Worm (Caenorhabditis elegans) whole organism, L4 larva: ENCODE measurements around the gene F40F8.4.

Experiments
- D1046.2 ChIP-seq: fragments of 200-800 bp; sonication (Bioruptor generic); IDR thresholded peaks from 2 replicates; pipeline ENCODE4 v1.3.6; 2022; ENCODE audit warnings: missing genetic modification characterization, missing compliant biosample characterization
- F37D6.2 ChIP-seq: sonication (generic microtip); optimal IDR thresholded peaks from 2 replicates; lab custom pipeline; 2016; ENCODE audit warnings: mild to moderate bottlenecking, missing genetic modification characterization, missing compliant biosample characterization
- F44E2.7 ChIP-seq: fragments of 200-800 bp; sonication (Bioruptor generic); IDR thresholded peaks from 2 replicates; pipeline ENCODE4 v2.1.2; 2022; ENCODE audit warnings: missing genetic modification characterization, missing compliant biosample characterization
- Y105C5A.15 ChIP-seq: fragments of 200-800 bp; sonication (Bioruptor generic); IDR thresholded peaks from 2 replicates; pipeline ENCODE4 v1.3.6; 2022; ENCODE audit warnings: missing genetic modification characterization, missing compliant biosample characterization
- Y5F2A.4 ChIP-seq: fragments of 200-800 bp; sonication (Bioruptor generic); optimal IDR thresholded peaks from 2 replicates; lab custom pipeline; 2018; ENCODE audit warnings: mild to moderate bottlenecking, missing genetic modification characterization, missing compliant biosample characterization
- aha-1 ChIP-seq: fragments of 150-350 bp; peaks from one replicate; lab custom pipeline; 2014; ENCODE audit warnings: missing biosample characterization, missing genetic modification characterization
- aly-2 ChIP-seq: sonication (generic microtip); optimal IDR thresholded peaks from 2 replicates; lab custom pipeline; 2018; ENCODE audit warnings: missing biosample characterization, missing genetic modification characterization
- ama-1 ChIP-seq: fragments of 150-350 bp; optimal IDR thresholded peaks from 2 replicates; lab custom pipeline; 2014; ENCODE audit warnings: inconsistent platforms, mixed read lengths
- ceh-20 ChIP-seq: fragments of 200-800 bp; sonication (Bioruptor generic); IDR thresholded peaks from 2 replicates; pipeline ENCODE4 v1.3.6; 2022; ENCODE audit warnings: missing genetic modification reagents, missing genetic modification characterization, missing compliant biosample characterization
- ceh-32 ChIP-seq: sonication (generic microtip); optimal IDR thresholded peaks from 2 replicates; lab custom pipeline; 2016; ENCODE audit warnings: mild to moderate bottlenecking, missing genetic modification characterization, missing compliant biosample characterization; ENCODE audit not compliant: poor library complexity
- ceh-44 ChIP-seq: fragments of 200-800 bp; sonication (Bioruptor generic); IDR thresholded peaks from 2 replicates; pipeline ENCODE4 v1.3.6; 2022; ENCODE audit warnings: missing genetic modification reagents, missing genetic modification characterization, missing compliant biosample characterization
- ceh-82 ChIP-seq: sonication (generic microtip); optimal IDR thresholded peaks from 2 replicates; lab custom pipeline; 2017; ENCODE audit warnings: missing biosample characterization, missing genetic modification characterization
- ces-1 ChIP-seq: fragments of 150-350 bp; sonication (generic microtip); optimal IDR thresholded peaks from 4 replicates; lab custom pipeline; 2014; ENCODE audit warnings: missing biosample characterization, missing genetic modification reagents, missing genetic modification characterization
- daf-12 ChIP-seq: fragments of 150-350 bp; optimal IDR thresholded peaks from 2 replicates; lab custom pipeline; 2014; ENCODE audit warnings: missing biosample characterization, missing genetic modification reagents, missing genetic modification characterization
- daf-16 ChIP-seq, 3 experiments: sonication (generic microtip); optimal IDR thresholded peaks; 2 replicates each; lab custom pipeline; 2016 to 2017; ENCODE audit warnings: missing genetic modification characterization in 3 of 3, missing genetic modification reagents in 3 of 3, mild to moderate bottlenecking in 2 of 3, missing compliant biosample characterization in 2 of 3, missing biosample characterization in 1 of 3, moderate library complexity in 1 of 3
- dve-1 ChIP-seq: sonication (generic microtip); optimal IDR thresholded peaks from 2 replicates; lab custom pipeline; 2017; ENCODE audit warnings: antibody characterized with exemption, mild to moderate bottlenecking, missing genetic modification characterization, missing compliant biosample characterization; ENCODE audit not compliant: insufficient read depth
- egl-43 ChIP-seq: fragments of 200-800 bp; sonication (Bioruptor generic); IDR thresholded peaks from 2 replicates; pipeline ENCODE4 v1.3.6; 2022; ENCODE audit warnings: missing genetic modification reagents, missing genetic modification characterization, missing compliant biosample characterization
- fkh-10 ChIP-seq: fragments of 150-350 bp; optimal IDR thresholded peaks from 2 replicates; lab custom pipeline; 2014; ENCODE audit warnings: missing biosample characterization, missing genetic modification reagents, missing genetic modification characterization
- gei-8 ChIP-seq: fragments of 200-800 bp; sonication (Bioruptor generic); optimal IDR thresholded peaks from 2 replicates; lab custom pipeline; 2018; ENCODE audit warnings: mild to moderate bottlenecking, missing genetic modification characterization, missing compliant biosample characterization
- hif-1 ChIP-seq, 2 experiments: sonication (generic microtip); optimal IDR thresholded peaks; 2 replicates each; lab custom pipeline; 2016 to 2017; ENCODE audit warnings: missing compliant biosample characterization in 2 of 2, missing genetic modification characterization in 2 of 2, missing genetic modification reagents in 2 of 2, missing genotype in 2 of 2, mild to moderate bottlenecking in 1 of 2
- hlh-11 ChIP-seq: fragments of 200-800 bp; sonication (Bioruptor generic); optimal IDR thresholded peaks from 2 replicates; lab custom pipeline; 2018; ENCODE audit warnings: mild to moderate bottlenecking, missing genetic modification characterization, missing compliant biosample characterization
- hlh-30 ChIP-seq: sonication (generic microtip); optimal IDR thresholded peaks from 2 replicates; lab custom pipeline; 2017; ENCODE audit warnings: antibody characterized with exemption, mild to moderate bottlenecking, missing genetic modification characterization, missing compliant biosample characterization; ENCODE audit not compliant: insufficient read depth
- hmg-1.1 ChIP-seq: fragments of 200-800 bp; sonication (Bioruptor generic); IDR thresholded peaks from 2 replicates; pipeline ENCODE4 v1.3.6; 2022; ENCODE audit warnings: missing genetic modification reagents, missing genetic modification characterization, missing compliant biosample characterization
- lin-29 ChIP-seq: fragments of 200-800 bp; sonication (Bioruptor generic); IDR thresholded peaks from 2 replicates; pipeline ENCODE4 v1.3.6; 2022; ENCODE audit warnings: missing genetic modification reagents, missing genetic modification characterization, missing compliant biosample characterization
- lin-38 ChIP-seq: fragments of 200-800 bp; sonication (Bioruptor generic); IDR thresholded peaks from 2 replicates; pipeline ENCODE4 v1.3.6; 2022; ENCODE audit warnings: missing genetic modification reagents, missing genetic modification characterization, missing compliant biosample characterization
- lin-39 ChIP-seq: fragments of 150-350 bp; optimal IDR thresholded peaks from 2 replicates; lab custom pipeline; 2014; ENCODE audit warnings: missing biosample characterization, missing genetic modification reagents, missing genetic modification characterization
- lsy-2 ChIP-seq, 2 experiments: fragments of 150-350 bp in 1 of 2; sonication (generic microtip) in 1 of 2; optimal IDR thresholded peaks; 2 replicates each; lab custom pipeline; 2014 to 2017; ENCODE audit warnings: missing biosample characterization in 2 of 2, missing genetic modification characterization in 2 of 2
- madf-5 ChIP-seq, 2 experiments: fragments of 200-800 bp; sonication (Bioruptor generic); IDR thresholded peaks; 2 replicates each; pipeline ENCODE4 v1.3.6; 2022; ENCODE audit warnings: missing compliant biosample characterization in 2 of 2, missing genetic modification characterization in 2 of 2
- mdl-1 ChIP-seq, 2 experiments: fragments of 150-350 bp in 1 of 2; sonication (generic microtip) in 1 of 2; optimal IDR thresholded peaks; 2 replicates each; lab custom pipeline; 2014 to 2017; ENCODE audit warnings: missing biosample characterization in 2 of 2, missing genetic modification characterization in 2 of 2
- mes-2 ChIP-seq: sonication (generic microtip); optimal IDR thresholded peaks from 2 replicates; lab custom pipeline; 2016; ENCODE audit warnings: missing genotype, mild to moderate bottlenecking, missing genetic modification characterization, missing compliant biosample characterization; ENCODE audit not compliant: poor library complexity, severe bottlenecking
- mxl-2 ChIP-seq: fragments of 200-800 bp; sonication (Bioruptor generic); conservative IDR thresholded peaks from 2 replicates; pipeline ENCODE4 v1.3.6; 2022; ENCODE audit warnings: missing genetic modification reagents, missing genetic modification characterization, missing compliant biosample characterization
- mxl-3 ChIP-seq: fragments of 200-800 bp; sonication (Bioruptor generic); optimal IDR thresholded peaks from 2 replicates; lab custom pipeline; 2018; ENCODE audit warnings: mild to moderate bottlenecking, missing genetic modification characterization, missing compliant biosample characterization
- nhr-10 ChIP-seq: fragments of 150-350 bp; optimal IDR thresholded peaks from 2 replicates; lab custom pipeline; 2014; ENCODE audit warnings: missing biosample characterization, missing genetic modification characterization
- nhr-111 ChIP-seq: fragments of 200-800 bp; sonication (Bioruptor generic); optimal IDR thresholded peaks from 2 replicates; lab custom pipeline; 2018; ENCODE audit warnings: mild to moderate bottlenecking, missing genetic modification characterization, missing compliant biosample characterization
- nhr-25 ChIP-seq: sonication (generic microtip); optimal IDR thresholded peaks from 2 replicates; lab custom pipeline; 2017; ENCODE audit warnings: missing genetic modification characterization, mild to moderate bottlenecking, missing compliant biosample characterization, antibody characterized with exemption, moderate library complexity, borderline replicate concordance; ENCODE audit not compliant: insufficient read depth
- nhr-28 ChIP-seq: fragments of 150-350 bp; optimal IDR thresholded peaks from 2 replicates; lab custom pipeline; 2014; ENCODE audit warnings: missing biosample characterization, missing genetic modification characterization
- nhr-41 ChIP-seq: fragments of 200-800 bp; sonication (Bioruptor generic); IDR thresholded peaks from 2 replicates; pipeline ENCODE4 v1.3.6; 2022; ENCODE audit warnings: missing genetic modification reagents, missing genetic modification characterization, missing compliant biosample characterization
- nhr-42 ChIP-seq: fragments of 200-800 bp; sonication (Bioruptor generic); IDR thresholded peaks from 2 replicates; pipeline ENCODE4 v1.3.6; 2022; ENCODE audit warnings: missing genetic modification characterization, missing compliant biosample characterization
- nhr-76 ChIP-seq: fragments of 150-350 bp; optimal IDR thresholded peaks from 2 replicates; lab custom pipeline; 2014; ENCODE audit warnings: missing biosample characterization, missing genetic modification characterization
- pha-4 ChIP-seq, 2 experiments: fragments of 150-350 bp in 1 of 2; fragments of 200-800 bp in 1 of 2; sonication (Bioruptor generic) in 1 of 2; IDR thresholded peaks in 1 of 2; optimal IDR thresholded peaks in 1 of 2; 2 replicates each; pipeline versions ENCODE4 v1.3.6 to Lab custom; 2014 to 2022; ENCODE audit warnings: missing genetic modification characterization in 2 of 2, missing genetic modification reagents in 2 of 2, missing biosample characterization in 1 of 2, missing compliant biosample characterization in 1 of 2
- pqm-1 ChIP-seq: sonication (generic microtip); optimal IDR thresholded peaks from 2 replicates; lab custom pipeline; 2017; ENCODE audit warnings: missing biosample characterization, missing genetic modification characterization
- rbr-2 ChIP-seq: sonication (generic microtip); optimal IDR thresholded peaks from 2 replicates; lab custom pipeline; 2016; ENCODE audit warnings: missing genotype, missing genetic modification characterization, missing compliant biosample characterization
- set-16 ChIP-seq: fragments of 200-800 bp; sonication (Bioruptor generic); IDR thresholded peaks from 2 replicates; pipeline ENCODE4 v1.3.6; 2022; ENCODE audit warnings: missing genetic modification reagents, missing genetic modification characterization, missing compliant biosample characterization
- snpc-1.2 ChIP-seq: fragments of 200-800 bp; sonication (Bioruptor generic); IDR thresholded peaks from 2 replicates; pipeline ENCODE4 v1.3.6; 2022; ENCODE audit warnings: missing genetic modification reagents, missing genetic modification characterization, missing compliant biosample characterization
- zfp-2 ChIP-seq: sonication (generic microtip); optimal IDR thresholded peaks from 2 replicates; lab custom pipeline; 2016; ENCODE audit warnings: mild to moderate bottlenecking, missing genetic modification characterization, missing compliant biosample characterization
- zip-11 ChIP-seq: fragments of 200-800 bp; sonication (Bioruptor generic); IDR thresholded peaks from 2 replicates; pipeline ENCODE4 v1.3.6; 2022; ENCODE audit warnings: missing genetic modification characterization, missing compliant biosample characterization
- ztf-11 ChIP-seq: fragments of 150-350 bp; optimal IDR thresholded peaks from 2 replicates; lab custom pipeline; 2014; ENCODE audit warnings: missing biosample characterization, missing genetic modification characterization
- ztf-7 ChIP-seq: fragments of 150-350 bp; optimal IDR thresholded peaks from 2 replicates; lab custom pipeline; 2014; ENCODE audit warnings: missing biosample characterization, missing genetic modification characterization

Gene F40F8.4

DNA sequence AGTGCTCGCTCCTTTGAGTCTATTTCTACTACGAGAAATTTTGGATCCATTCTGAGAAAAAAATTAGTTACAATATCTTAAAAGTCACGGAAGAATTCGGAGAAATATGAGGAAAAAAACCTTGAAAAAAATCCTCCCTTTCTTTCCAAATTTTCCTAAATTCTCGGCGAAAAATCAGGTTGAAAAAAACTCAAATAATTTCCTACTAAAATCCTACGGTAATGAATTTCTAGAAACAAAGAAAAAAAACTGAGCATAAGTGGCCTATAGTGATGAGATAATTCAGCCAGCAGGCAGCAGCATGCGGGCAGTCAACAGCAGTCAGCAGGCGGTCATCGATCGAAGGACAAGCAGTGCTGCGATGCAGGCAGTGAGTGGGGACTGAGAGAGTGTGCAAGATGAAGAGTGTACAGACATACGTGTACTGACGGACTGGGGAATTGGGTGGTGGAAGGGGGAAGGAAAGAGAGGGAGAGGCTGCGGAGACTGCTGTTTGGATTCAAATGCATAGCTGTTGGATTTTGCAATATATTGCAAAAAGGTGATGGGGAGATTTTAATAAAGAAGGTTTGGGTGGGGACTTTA is 44.8 kb upstream of the F40F8.4 start, which contains the start of gene lir-3 (continued):
- TF ChIP-seq mes-2 (tag; lab: Kevin White, UChicago) (peak; percentile 44), ztf-7 (tag; lab: Kevin White, UChicago) (no peak), lin-38 (GFP tag; lab: Robert Waterston, UW) (no peak), Y5F2A.4 (GFP tag; lab: Kevin White, UChicago) (no peak), ces-1 (no peak), F37D6.2 (tag; lab: Kevin White, UChicago) (peak; percentile 8), nhr-25 (no peak), hmg-1.1 (GFP tag; lab: Robert Waterston, UW) (peak; percentile 73), fkh-10 (GFP tag; lab: Kevin White, UChicago) (no peak), lsy-2 (tag; optimal IDR thresholded peaks at IDR 0.05; lab: Kevin White, UChicago) (peak in 1 of 2 experiments; percentile 50), zip-11 (no peak), ztf-11 (no peak), ceh-82 (tag; lab: Kevin White, UChicago) (no peak), egl-43 (GFP tag; lab: Robert Waterston, UW) (peak; percentile 70; the same call in 1 of the 2 replicates), madf-5 (GFP tag; IDR thresholded peaks at IDR 0.05; lab: Robert Waterston, UW) (no peak), pha-4 (GFP tag; IDR thresholded peaks at IDR 0.05; lab: Robert Waterston, UW) (no peak), pha-4 (tag; optimal IDR thresholded peaks at IDR 0.05; lab: Kevin White, UChicago) (no peak), ceh-44 (GFP tag; lab: Robert Waterston, UW) (no peak), ama-1 (lab: Kevin White, UChicago) (no peak), nhr-41 (GFP tag; lab: Robert Waterston, UW) (no peak), daf-16 (GFP tag; optimal IDR thresholded peaks at IDR 0.05; lab: Kevin White, UChicago) (no peak), daf-16 (tag; optimal IDR thresholded peaks at IDR 0.05; lab: Kevin White, UChicago) (peak; percentile 48), nhr-76 (tag; lab: Kevin White, UChicago) (no peak), gei-8 (no peak), rbr-2 (tag; lab: Kevin White, UChicago) (peak; percentile 22), set-16 (GFP tag; lab: Robert Waterston, UW) (peak; percentile 38; the same call in 1 of the 2 replicates), nhr-42 (GFP tag; lab: Robert Waterston, UW) (no peak), mxl-2 (no peak)

DNA sequence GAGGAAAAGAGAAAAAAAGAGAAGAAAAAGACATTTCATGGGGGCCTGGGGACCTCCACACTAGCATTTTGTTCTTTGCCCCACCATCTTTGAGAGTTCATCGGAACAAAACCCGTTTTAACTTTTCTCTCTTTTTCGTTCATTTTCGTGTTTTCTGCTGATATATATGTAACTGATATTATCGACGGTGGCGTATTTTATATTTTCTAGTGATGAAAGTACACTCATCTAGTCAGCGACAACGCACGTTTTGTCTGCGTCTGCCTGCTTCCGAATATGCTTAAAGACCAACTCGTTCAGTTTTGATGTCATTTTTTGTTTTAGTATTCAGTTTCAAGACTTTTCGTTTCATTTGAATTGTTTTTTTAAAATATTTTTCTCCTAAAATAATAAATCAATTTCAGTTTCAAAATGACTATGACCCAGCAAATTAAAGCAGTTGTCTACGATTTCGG is 41.2 kb upstream of the F40F8.4 start, which contains the start of gene bigr-1:
bigr-1 (plus strand) TSS at position 405 of the 455 bp plus-strand sequence.
- TF ChIP-seq mxl-3, result peak; percentile 68
- no peak for TF ChIP-seq zfp-2 (tag; lab: Kevin White, UChicago)
- peak in 1 of 2 experiments; percentile 54 for TF ChIP-seq mdl-1 (tag; optimal IDR thresholded peaks at IDR 0.05; lab: Kevin White, UChicago)
- TF ChIP-seq aha-1, result peak; percentile 78
- no peak for TF ChIP-seq nhr-41 (GFP tag; lab: Robert Waterston, UW)
- TF ChIP-seq lin-39 (tag; lab: Kevin White, UChicago), result no peak
- TF ChIP-seq lsy-2 (tag; optimal IDR thresholded peaks at IDR 0.05; lab: Kevin White, UChicago), result peak in 1 of 2 experiments; percentile 2
- TF ChIP-seq ceh-20 (GFP tag; lab: Robert Waterston, UW), result no peak
- TF ChIP-seq ceh-32 (tag; lab: Kevin White, UChicago), result no peak
- TF ChIP-seq daf-12 (tag; lab: Kevin White, UChicago), result no peak
- TF ChIP-seq set-16 (GFP tag; lab: Robert Waterston, UW), result no peak
- no peak for TF ChIP-seq snpc-1.2
- TF ChIP-seq hif-1 (tag; optimal IDR thresholded peaks at IDR 0.05; lab: Kevin White, UChicago), result no peak
- peak; percentile 98 for TF ChIP-seq nhr-28 (tag; lab: Kevin White, UChicago)
- no peak for TF ChIP-seq D1046.2 (GFP tag; lab: Robert Waterston, UW)
- no peak for TF ChIP-seq lin-29 (GFP tag; lab: Robert Waterston, UW)
- peak; percentile 47 for TF ChIP-seq hlh-11 (tag; lab: Kevin White, UChicago)
- no peak for TF ChIP-seq nhr-111 (GFP tag; lab: Kevin White, UChicago)
- TF ChIP-seq aly-2 (tag; lab: Kevin White, UChicago), result no peak
- peak; percentile 3 for TF ChIP-seq hlh-30 (tag; lab: Kevin White, UChicago)
- TF ChIP-seq pqm-1 (tag; lab: Kevin White, UChicago), result peak; percentile 21
- TF ChIP-seq nhr-76 (tag; lab: Kevin White, UChicago), result no peak
- no peak for TF ChIP-seq nhr-10 (tag; lab: Kevin White, UChicago)
- no peak for TF ChIP-seq F44E2.7 (GFP tag; lab: Robert Waterston, UW)
- peak; percentile 24 for TF ChIP-seq dve-1 (tag; lab: Kevin White, UChicago)
- no peak for TF ChIP-seq rbr-2 (tag; lab: Kevin White, UChicago)
- TF ChIP-seq ceh-44 (GFP tag; lab: Robert Waterston, UW), result no peak
- no peak for TF ChIP-seq Y105C5A.15
